Worm (Caenorhabditis elegans) whole organism, young adult: ENCODE data around the gene K05B2.2.

ENCODE experiments used
- B0035.1 ChIP-seq: sonication (generic microtip); optimal IDR thresholded peaks from 2 replicates; lab custom pipeline; 2016; ENCODE audit warnings: missing genetic modification characterization, mild to moderate bottlenecking, missing compliant biosample characterization, missing genotype, missing genetic modification reagents
- D2030.7 ChIP-seq: fragments of 200-800 bp; sonication (Bioruptor generic); IDR thresholded peaks from 2 replicates; pipeline ENCODE4 v1.3.6; 2022; ENCODE audit warnings: missing genetic modification reagents, missing genetic modification characterization, missing compliant biosample characterization
- F23B12.7 ChIP-seq: sonication (generic microtip); optimal IDR thresholded peaks from 2 replicates; lab custom pipeline; 2017; ENCODE audit warnings: missing genetic modification characterization, mild to moderate bottlenecking, missing compliant biosample characterization, antibody characterized with exemption, moderate library complexity; ENCODE audit not compliant: insufficient read depth
- F37B4.10 ChIP-seq: fragments of 200-800 bp; sonication (Bioruptor generic); IDR thresholded peaks from 2 replicates; pipeline ENCODE4 v1.3.6; 2022; ENCODE audit warnings: missing genetic modification characterization, missing compliant biosample characterization
- F52B5.7 ChIP-seq: sonication (generic microtip); optimal IDR thresholded peaks from 2 replicates; lab custom pipeline; 2016; ENCODE audit warnings: mild to moderate bottlenecking, missing genetic modification characterization, missing compliant biosample characterization
- K11D2.4 ChIP-seq: fragments of 200-800 bp; sonication (Bioruptor generic); IDR thresholded peaks from 2 replicates; pipeline ENCODE4 v1.3.6; 2022; ENCODE audit warnings: missing genetic modification reagents, missing genetic modification characterization, missing compliant biosample characterization
- K12H6.12 ChIP-seq: fragments of 200-800 bp; sonication (Bioruptor generic); optimal IDR thresholded peaks from 2 replicates; lab custom pipeline; 2018; ENCODE audit warnings: mild to moderate bottlenecking, missing genetic modification characterization, missing compliant biosample characterization
- T26A5.8 ChIP-seq: sonication (generic microtip); optimal IDR thresholded peaks from 2 replicates; lab custom pipeline; 2016; ENCODE audit warnings: missing genetic modification characterization, missing compliant biosample characterization
- Y53G8AR.9 ChIP-seq: fragments of 200-800 bp; sonication (Bioruptor generic); conservative IDR thresholded peaks from 2 replicates; pipeline ENCODE4 v1.3.6; 2022; ENCODE audit warnings: missing genetic modification reagents, missing genetic modification characterization, missing compliant biosample characterization
- Y95B8A.8 ChIP-seq: fragments of 200-800 bp; sonication (Bioruptor generic); IDR thresholded peaks from 2 replicates; pipeline ENCODE4 v1.3.6; 2022; ENCODE audit warnings: missing genetic modification reagents, missing genetic modification characterization, missing compliant biosample characterization
- akir-1 ChIP-seq: fragments of 200-800 bp; sonication (Bioruptor generic); optimal IDR thresholded peaks from 2 replicates; lab custom pipeline; 2018; ENCODE audit warnings: mild to moderate bottlenecking, missing genetic modification characterization, moderate library complexity, missing compliant biosample characterization
- aptf-2 ChIP-seq: fragments of 200-800 bp; sonication (Bioruptor generic); conservative IDR thresholded peaks from 2 replicates; pipeline ENCODE4 v1.3.6; 2022; ENCODE audit warnings: missing genetic modification reagents, missing genetic modification characterization, missing compliant biosample characterization
- atf-7 ChIP-seq: sonication (generic microtip); optimal IDR thresholded peaks from 2 replicates; lab custom pipeline; 2017; ENCODE audit warnings: mild to moderate bottlenecking, missing genetic modification characterization, missing compliant biosample characterization
- cebp-1 ChIP-seq, 2 experiments: fragments of 200-800 bp in 1 of 2; sonication (Bioruptor generic) in 1 of 2; sonication (generic microtip) in 1 of 2; IDR thresholded peaks in 1 of 2; optimal IDR thresholded peaks in 1 of 2; 2 replicates each; pipeline versions ENCODE4 v1.3.6 to Lab custom; 2017 to 2022; ENCODE audit warnings: missing compliant biosample characterization in 2 of 2, missing genetic modification characterization in 2 of 2, mild to moderate bottlenecking in 1 of 2, missing genetic modification reagents in 1 of 2, moderate library complexity in 1 of 2
- cebp-2 ChIP-seq: fragments of 200-800 bp; sonication (Bioruptor generic); IDR thresholded peaks from 2 replicates; pipeline ENCODE4 v1.3.6; 2022; ENCODE audit warnings: missing genetic modification characterization, missing compliant biosample characterization
- ceh-91 ChIP-seq: fragments of 200-800 bp; sonication (Bioruptor generic); IDR thresholded peaks from 2 replicates; pipeline ENCODE4 v1.3.6; 2022; ENCODE audit warnings: missing genetic modification reagents, missing genetic modification characterization, missing compliant biosample characterization
- chd-7 ChIP-seq: sonication (generic microtip); optimal IDR thresholded peaks from 2 replicates; lab custom pipeline; 2016; ENCODE audit warnings: mild to moderate bottlenecking, missing genetic modification characterization, moderate library complexity, missing compliant biosample characterization
- die-1 ChIP-seq: sonication (generic microtip); optimal IDR thresholded peaks from 2 replicates; lab custom pipeline; 2016; ENCODE audit warnings: missing genotype, mild to moderate bottlenecking, missing genetic modification characterization, missing compliant biosample characterization
- dpff-1 ChIP-seq: sonication (generic microtip); optimal IDR thresholded peaks from 2 replicates; lab custom pipeline; 2017; ENCODE audit warnings: mild to moderate bottlenecking, missing genetic modification characterization, missing compliant biosample characterization
- efl-1 ChIP-seq: fragments of 150-350 bp; optimal IDR thresholded peaks from 2 replicates; lab custom pipeline; 2014; ENCODE audit warnings: missing biosample characterization, missing genetic modification reagents, missing genetic modification characterization
- egl-18 ChIP-seq: fragments of 200-800 bp; sonication (Bioruptor generic); IDR thresholded peaks from 2 replicates; pipeline ENCODE4 v1.3.6; 2022; ENCODE audit warnings: missing genetic modification reagents, missing genetic modification characterization, missing compliant biosample characterization
- egl-44 ChIP-seq: fragments of 200-800 bp; sonication (Bioruptor generic); IDR thresholded peaks from 2 replicates; pipeline ENCODE4 v1.3.6; 2022; ENCODE audit warnings: missing genetic modification reagents, missing genetic modification characterization, missing compliant biosample characterization
- fkh-3 ChIP-seq: sonication (generic microtip); optimal IDR thresholded peaks from 2 replicates; lab custom pipeline; 2016; ENCODE audit warnings: mild to moderate bottlenecking, missing genetic modification characterization, missing compliant biosample characterization
- gei-17 ChIP-seq: fragments of 200-800 bp; sonication (Bioruptor generic); optimal IDR thresholded peaks from 2 replicates; lab custom pipeline; 2018; ENCODE audit warnings: mild to moderate bottlenecking, missing genetic modification characterization, missing compliant biosample characterization
- hmg-1.2 ChIP-seq: fragments of 200-800 bp; sonication (Bioruptor generic); IDR thresholded peaks from 2 replicates; pipeline ENCODE4 v1.3.6; 2022; ENCODE audit warnings: missing genetic modification reagents, missing genetic modification characterization, missing compliant biosample characterization
- hrde-1 ChIP-seq: sonication (generic microtip); optimal IDR thresholded peaks from 2 replicates; lab custom pipeline; 2016; ENCODE audit warnings: missing genetic modification characterization, mild to moderate bottlenecking, missing compliant biosample characterization, moderate library complexity, missing genotype, missing genetic modification reagents, borderline replicate concordance
- let-607 ChIP-seq, 2 experiments: fragments of 200-800 bp in 1 of 2; sonication (Bioruptor generic) in 1 of 2; sonication (generic microtip) in 1 of 2; optimal IDR thresholded peaks; 2 replicates each; lab custom pipeline; 2016 to 2018; ENCODE audit warnings: mild to moderate bottlenecking in 2 of 2, missing compliant biosample characterization in 2 of 2, missing genetic modification characterization in 2 of 2, moderate library complexity in 2 of 2, missing genotype in 1 of 2
- lin-40 ChIP-seq: sonication (generic microtip); optimal IDR thresholded peaks from 2 replicates; lab custom pipeline; 2016; ENCODE audit warnings: missing genetic modification characterization, mild to moderate bottlenecking, missing compliant biosample characterization, missing genotype, missing genetic modification reagents
- madf-10 ChIP-seq: sonication (generic microtip); optimal IDR thresholded peaks from 2 replicates; lab custom pipeline; 2016; ENCODE audit warnings: mild to moderate bottlenecking, missing genetic modification characterization, missing compliant biosample characterization
- madf-6 ChIP-seq: fragments of 200-800 bp; sonication (Bioruptor generic); IDR thresholded peaks from 2 replicates; pipeline ENCODE4 v1.3.6; 2022; ENCODE audit warnings: missing genetic modification reagents, missing genetic modification characterization, missing compliant biosample characterization
- madf-8 ChIP-seq: fragments of 200-800 bp; sonication (Bioruptor generic); conservative IDR thresholded peaks from 2 replicates; pipeline ENCODE4 v1.3.6; 2022; ENCODE audit warnings: missing genetic modification reagents, missing genetic modification characterization, missing compliant biosample characterization
- mcd-1 ChIP-seq: fragments of 200-800 bp; sonication (Bioruptor generic); IDR thresholded peaks from 2 replicates; pipeline ENCODE4 v1.3.6; 2022; ENCODE audit warnings: missing genetic modification reagents, missing genetic modification characterization, missing compliant biosample characterization
- mes-4 ChIP-seq: sonication (generic microtip); optimal IDR thresholded peaks from 2 replicates; lab custom pipeline; 2016; ENCODE audit warnings: missing genotype, missing genetic modification characterization, missing compliant biosample characterization
- nfya-2 ChIP-seq: fragments of 200-800 bp; sonication (Bioruptor generic); IDR thresholded peaks from 2 replicates; pipeline ENCODE4 v1.3.6; 2022; ENCODE audit warnings: missing genetic modification reagents, missing genetic modification characterization, missing compliant biosample characterization
- nfyb-1 ChIP-seq: fragments of 200-800 bp; sonication (Bioruptor generic); IDR thresholded peaks from 2 replicates; pipeline ENCODE4 v1.3.6; 2022; ENCODE audit warnings: missing genetic modification reagents, missing genetic modification characterization, missing compliant biosample characterization
- nhr-179 ChIP-seq: sonication (generic microtip); optimal IDR thresholded peaks from 2 replicates; lab custom pipeline; 2016; ENCODE audit warnings: mild to moderate bottlenecking, missing genetic modification characterization, missing compliant biosample characterization
- pbrm-1 ChIP-seq: fragments of 200-800 bp; sonication (Bioruptor generic); IDR thresholded peaks from 2 replicates; pipeline ENCODE4 v1.3.6; 2022; ENCODE audit warnings: missing genetic modification reagents, missing genetic modification characterization, missing compliant biosample characterization
- rec-8 ChIP-seq, 2 experiments: sonication (generic microtip); optimal IDR thresholded peaks; 2 replicates each; lab custom pipeline; 2016; ENCODE audit warnings: mild to moderate bottlenecking in 2 of 2, missing genetic modification characterization in 2 of 2, missing genetic modification reagents in 2 of 2, missing genotype in 2 of 2, missing biosample characterization in 1 of 2, missing compliant biosample characterization in 1 of 2, moderate library complexity in 1 of 2
- sdz-38 ChIP-seq: sonication (generic microtip); optimal IDR thresholded peaks from 2 replicates; lab custom pipeline; 2016; ENCODE audit warnings: missing genotype, missing genetic modification characterization, missing compliant biosample characterization
- sea-2 ChIP-seq: fragments of 200-800 bp; sonication (Bioruptor generic); IDR thresholded peaks from 2 replicates; pipeline ENCODE4 v1.3.6; 2022; ENCODE audit warnings: missing genetic modification characterization, missing compliant biosample characterization
- snpc-3.4 ChIP-seq: sonication (generic microtip); optimal IDR thresholded peaks from 2 replicates; lab custom pipeline; 2017; ENCODE audit warnings: missing genetic modification characterization, mild to moderate bottlenecking, missing compliant biosample characterization, antibody characterized with exemption, moderate library complexity, missing genotype, missing genetic modification reagents
- tbp1 ChIP-seq: fragments of 200-800 bp; sonication (Bioruptor generic); optimal IDR thresholded peaks from 2 replicates; lab custom pipeline; 2018; ENCODE audit warnings: mild to moderate bottlenecking, missing genetic modification characterization, missing compliant biosample characterization
- tbx-9 ChIP-seq: sonication (generic microtip); optimal IDR thresholded peaks from 2 replicates; lab custom pipeline; 2016; ENCODE audit warnings: borderline replicate concordance, missing genetic modification characterization, inconsistent platforms, missing compliant biosample characterization
- unc-62 ChIP-seq: fragments of 150-350 bp; optimal IDR thresholded peaks from 2 replicates; lab custom pipeline; 2014; ENCODE audit warnings: missing biosample characterization, missing genetic modification reagents, missing genetic modification characterization
- zfh-2 ChIP-seq: fragments of 200-800 bp; sonication (Bioruptor generic); conservative IDR thresholded peaks from 2 replicates; pipeline ENCODE4 v1.3.6; 2022; ENCODE audit warnings: missing genetic modification reagents, missing genetic modification characterization, missing compliant biosample characterization

The K05B2.2 gene

ce11 chrX:4960422-4960821 is 54.5 kb downstream of the K05B2.2 start, which contains the start of gene act-4 (continued):
- TF ChIP-seq atf-7 = peak; percentile 40
- no peak for TF ChIP-seq egl-44
- 0 out of 2 replicates have a peak, but pooled peaks have one; percentile 45 for TF ChIP-seq egl-18
- peak; percentile 48 for TF ChIP-seq K12H6.12 (tag; lab: Kevin White, UChicago)
- no peak for TF ChIP-seq efl-1 (GFP tag; lab: Kevin White, UChicago)
- 0 out of 2 replicates have a peak, but pooled peaks have one; percentile 28 for TF ChIP-seq pbrm-1 (GFP tag; lab: Robert Waterston, UW)
- TF ChIP-seq madf-10 (tag; lab: Kevin White, UChicago) = no peak
- peak; percentile 97 for TF ChIP-seq nfyb-1 (GFP tag; lab: Robert Waterston, UW)
- TF ChIP-seq lin-40 (tag; lab: Kevin White, UChicago) = peak; percentile 26
- TF ChIP-seq F52B5.7 (tag; lab: Kevin White, UChicago) = peak; percentile 34
- no peak for TF ChIP-seq let-607 (tag; optimal IDR thresholded peaks at IDR 0.05; lab: Kevin White, UChicago)
- TF ChIP-seq hrde-1 (tag; lab: Kevin White, UChicago) = no peak
- no peak for TF ChIP-seq B0035.1 (tag; lab: Kevin White, UChicago)
- TF ChIP-seq chd-7 (tag; lab: Kevin White, UChicago) = peak; percentile 6
- TF ChIP-seq nfya-2 (GFP tag; lab: Robert Waterston, UW) = no peak
- TF ChIP-seq cebp-1 (GFP tag; IDR thresholded peaks at IDR 0.05; lab: Robert Waterston, UW) = no peak
- TF ChIP-seq cebp-1 (tag; optimal IDR thresholded peaks at IDR 0.05; lab: Kevin White, UChicago) = peak; percentile 58
- TF ChIP-seq hmg-1.2 (GFP tag; lab: Robert Waterston, UW) = peak; percentile 27; the same call in 1 of the 2 replicates
- peak; percentile 5 for TF ChIP-seq die-1
- no peak for TF ChIP-seq madf-6 (GFP tag; lab: Robert Waterston, UW)
- peak; percentile 50 for TF ChIP-seq tbp1 (GFP tag; lab: Kevin White, UChicago)
- TF ChIP-seq gei-17 (GFP tag; lab: Kevin White, UChicago) = peak; percentile 3
- TF ChIP-seq cebp-2 (GFP tag; lab: Robert Waterston, UW) = no peak
- peak; percentile 97 for TF ChIP-seq zfh-2

ce11 chrX:4960910-4961680 is 55.2 kb downstream of the K05B2.2 start:
- TF ChIP-seq snpc-3.4 (tag; lab: Kevin White, UChicago) (no peak), tbx-9 (tag; lab: Kevin White, UChicago) (no peak), aptf-2 (GFP tag; lab: Robert Waterston, UW) (no peak), madf-8 (no peak), K11D2.4 (GFP tag; lab: Robert Waterston, UW) (no peak), nfyb-1 (GFP tag; lab: Robert Waterston, UW) (no peak), F37B4.10 (GFP tag; lab: Robert Waterston, UW) (0 out of 2 replicates have a peak, but pooled peaks have one; percentile 46), Y53G8AR.9 (GFP tag; lab: Robert Waterston, UW) (peak; percentile 28; the same call in 1 of the 2 replicates), pbrm-1 (GFP tag; lab: Robert Waterston, UW) (peak; percentile 31; the same call in 1 of the 2 replicates), ceh-91 (no peak), dpff-1 (tag; lab: Kevin White, UChicago) (no peak), D2030.7 (no peak), akir-1 (GFP tag; lab: Kevin White, UChicago) (peak; percentile 27), Y95B8A.8 (no peak), madf-10 (tag; lab: Kevin White, UChicago) (no peak), F23B12.7 (no peak), rec-8 (tag; optimal IDR thresholded peaks at IDR 0.05; lab: Kevin White, UChicago) (no peak), hmg-1.2 (GFP tag; lab: Robert Waterston, UW) (no peak), T26A5.8 (tag; lab: Kevin White, UChicago) (no peak), mcd-1 (0 out of 2 replicates have a peak, but pooled peaks have one; percentile 16), unc-62 (GFP tag; lab: Kevin White, UChicago) (no peak), nhr-179 (tag; lab: Kevin White, UChicago) (no peak), fkh-3 (no peak), sdz-38 (tag; lab: Kevin White, UChicago) (no peak), sea-2 (GFP tag; lab: Robert Waterston, UW) (no peak), mes-4 (tag; lab: Kevin White, UChicago) (no peak)
